Worm (Caenorhabditis elegans): ENCODE results near the gene fbxa-152.

Gene fbxa-152

DNA sequence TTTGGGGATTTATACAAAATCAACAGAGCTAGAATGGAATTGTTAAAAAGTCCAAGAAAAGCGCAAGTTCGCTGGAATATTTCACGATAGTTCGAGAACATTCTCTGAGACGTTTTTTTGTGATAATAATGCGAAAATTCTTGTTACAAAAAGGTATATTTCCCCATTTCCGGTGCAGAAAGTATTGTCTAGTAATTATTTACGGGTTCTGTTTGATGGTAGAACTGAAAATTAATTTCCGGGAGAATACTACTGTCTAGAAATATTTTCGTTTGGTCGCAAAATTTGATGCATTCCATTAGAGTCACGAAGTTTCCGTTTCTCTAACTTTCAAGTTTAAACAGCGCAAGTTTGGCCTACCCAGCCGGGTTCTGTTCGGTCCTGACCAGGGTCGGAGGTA is 27.4 kb upstream of the fbxa-152 start, which contains the start of gene str-248:
Gene str-248, minus strand, starts transcription at position 101 of the 400 bp plus-strand sequence.
- TF ChIP-seq unc-39 (tag; optimal IDR thresholded peaks at IDR 0.05) (no peak), lin-13 (tag; optimal IDR thresholded peaks at IDR 0.05) (no peak)

ce11 chrV:15625561-15625960 is 23.4 kb upstream of the fbxa-152 start, which contains the start of gene C55A1.11:
C55A1.11 (plus strand) TSS chrV:15625861.
- TF ChIP-seq nhr-76 (tag; optimal IDR thresholded peaks at IDR 0.05) (no peak), cnd-1 (tag; optimal IDR thresholded peaks at IDR 0.05) (no peak), elt-1 (tag; optimal IDR thresholded peaks at IDR 0.05; ENCODE audit: borderline replicate concordance, insufficient read depth) (no peak), M03D4.4 (tag; optimal IDR thresholded peaks at IDR 0.05) (no peak), drap-1 (GFP tag; optimal IDR thresholded peaks at IDR 0.05) (no peak), lin-32 (GFP tag; optimal IDR thresholded peaks at IDR 0.05) (no peak), nhr-2 (tag; optimal IDR thresholded peaks at IDR 0.05) (no peak), ces-1 (GFP tag; optimal IDR thresholded peaks at IDR 0.05) (no peak), mls-2 (tag; optimal IDR thresholded peaks at IDR 0.05) (no peak), pha-4 (tag; optimal IDR thresholded peaks at IDR 0.05) (no peak), tbx-8 (GFP tag; optimal IDR thresholded peaks at IDR 0.05) (no peak), hlh-1 (tag; optimal IDR thresholded peaks at IDR 0.05) (no peak), ceh-39 (tag; optimal IDR thresholded peaks at IDR 0.05) (no peak), blmp-1 (tag; optimal IDR thresholded peaks at IDR 0.05) (no peak), elt-3 (tag; optimal IDR thresholded peaks at IDR 0.05) (no peak), snpc-4 (tag; optimal IDR thresholded peaks at IDR 0.05) (no peak), mep-1 (tag; optimal IDR thresholded peaks at IDR 0.05) (no peak), flh-1 (GFP tag; optimal IDR thresholded peaks at IDR 0.05) (no peak), zip-8 (tag; optimal IDR thresholded peaks at IDR 0.05) (no peak)

DNA sequence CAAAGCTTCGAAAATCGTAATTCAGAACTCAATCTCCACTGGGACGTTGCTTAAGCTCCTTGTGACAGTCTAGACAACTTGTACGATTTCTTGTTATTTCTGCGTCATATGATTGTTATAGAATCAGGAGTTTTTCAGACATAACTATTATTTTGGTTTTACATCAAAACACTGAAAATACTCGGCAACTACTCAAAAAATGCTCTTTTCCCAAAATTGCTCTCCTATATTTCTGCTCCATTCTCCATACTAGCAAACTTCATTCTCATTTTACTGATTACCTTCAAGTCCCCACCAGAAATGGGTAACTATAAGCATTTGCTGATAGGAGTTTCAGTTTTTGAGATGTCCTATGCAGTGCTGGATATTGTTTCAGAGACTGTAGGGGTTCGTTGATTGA is 19.4 kb upstream of the fbxa-152 start, which contains the start of gene C55A1.1:
Gene C55A1.1, plus strand, starts transcription at position 301 of the 400 bp plus-strand sequence.
- TF ChIP-seq zip-8 (tag; optimal IDR thresholded peaks at IDR 0.05) (no peak), unc-39 (tag; optimal IDR thresholded peaks at IDR 0.05) (no peak), cnd-1 (tag; optimal IDR thresholded peaks at IDR 0.05) (no peak), lsy-2 (tag; optimal IDR thresholded peaks at IDR 0.05) (no peak), nhr-237 (tag; optimal IDR thresholded peaks at IDR 0.05) (no peak), lin-13 (tag; optimal IDR thresholded peaks at IDR 0.05) (no peak), mep-1 (tag; optimal IDR thresholded peaks at IDR 0.05) (no peak), hlh-1 (tag; optimal IDR thresholded peaks at IDR 0.05) (no peak), blmp-1 (tag; optimal IDR thresholded peaks at IDR 0.05) (no peak), unc-62 (GFP tag; optimal IDR thresholded peaks at IDR 0.05) (no peak), ceh-83 (GFP tag; optimal IDR thresholded peaks at IDR 0.05) (no peak), elt-1 (tag; optimal IDR thresholded peaks at IDR 0.05; ENCODE audit: borderline replicate concordance, insufficient read depth) (no peak), snpc-4 (tag; optimal IDR thresholded peaks at IDR 0.05) (no peak), elt-3 (tag; optimal IDR thresholded peaks at IDR 0.05) (no peak), sptf-1 (tag; optimal IDR thresholded peaks at IDR 0.05) (no peak), nhr-76 (tag; optimal IDR thresholded peaks at IDR 0.05) (no peak), drap-1 (GFP tag; optimal IDR thresholded peaks at IDR 0.05) (no peak), ceh-39 (tag; optimal IDR thresholded peaks at IDR 0.05) (no peak), unc-120 (tag; optimal IDR thresholded peaks at IDR 0.05; ENCODE audit: poor library complexity, severe bottlenecking) (no peak), pha-4 (tag; optimal IDR thresholded peaks at IDR 0.05) (no peak)

ce11 chrV:15614534-15614933 is 12.4 kb upstream of the fbxa-152 start:
- TF ChIP-seq sem-2 (GFP tag; optimal IDR thresholded peaks at IDR 0.05) (no peak), nhr-237 (tag; optimal IDR thresholded peaks at IDR 0.05) (no peak), nhr-12 (tag; optimal IDR thresholded peaks at IDR 0.05) (no peak), hlh-1 (tag; optimal IDR thresholded peaks at IDR 0.05) (no peak), mep-1 (tag; optimal IDR thresholded peaks at IDR 0.05) (no peak), lsy-2 (tag; optimal IDR thresholded peaks at IDR 0.05) (no peak), elt-1 (tag; optimal IDR thresholded peaks at IDR 0.05; ENCODE audit: borderline replicate concordance, insufficient read depth) (no peak), nhr-2 (tag; optimal IDR thresholded peaks at IDR 0.05) (no peak)

- TF ChIP-seq nhr-12 (tag; optimal IDR thresholded peaks at IDR 0.05) (no peak), nhr-2 (tag; optimal IDR thresholded peaks at IDR 0.05) (no peak), sem-2 (GFP tag; optimal IDR thresholded peaks at IDR 0.05) (no peak), mep-1 (tag; optimal IDR thresholded peaks at IDR 0.05) (no peak), hlh-1 (tag; optimal IDR thresholded peaks at IDR 0.05) (no peak), nhr-237 (tag; optimal IDR thresholded peaks at IDR 0.05) (no peak), blmp-1 (tag; optimal IDR thresholded peaks at IDR 0.05) (no peak), M03D4.4 (tag; optimal IDR thresholded peaks at IDR 0.05) (no peak), elt-3 (tag; optimal IDR thresholded peaks at IDR 0.05) (no peak), drap-1 (GFP tag; optimal IDR thresholded peaks at IDR 0.05) (no peak), lin-32 (GFP tag; optimal IDR thresholded peaks at IDR 0.05) (no peak), ces-1 (GFP tag; optimal IDR thresholded peaks at IDR 0.05) (no peak), ztf-11 (tag; optimal IDR thresholded peaks at IDR 0.05) (no peak), sptf-1 (tag; optimal IDR thresholded peaks at IDR 0.05) (no peak), unc-39 (tag; optimal IDR thresholded peaks at IDR 0.05) (no peak), unc-120 (tag; optimal IDR thresholded peaks at IDR 0.05; ENCODE audit: poor library complexity, severe bottlenecking) (no peak)
These were observed 10.7 kb upstream of the fbxa-152 start, which contains the start of gene str-263 for ce11 chrV:15612886-15613285. str-263 (plus strand) TSS chrV:15613186.
